Worm (Caenorhabditis elegans): ENCODE measurements around the gene pdfr-1.

The pdfr-1 gene

DNA sequence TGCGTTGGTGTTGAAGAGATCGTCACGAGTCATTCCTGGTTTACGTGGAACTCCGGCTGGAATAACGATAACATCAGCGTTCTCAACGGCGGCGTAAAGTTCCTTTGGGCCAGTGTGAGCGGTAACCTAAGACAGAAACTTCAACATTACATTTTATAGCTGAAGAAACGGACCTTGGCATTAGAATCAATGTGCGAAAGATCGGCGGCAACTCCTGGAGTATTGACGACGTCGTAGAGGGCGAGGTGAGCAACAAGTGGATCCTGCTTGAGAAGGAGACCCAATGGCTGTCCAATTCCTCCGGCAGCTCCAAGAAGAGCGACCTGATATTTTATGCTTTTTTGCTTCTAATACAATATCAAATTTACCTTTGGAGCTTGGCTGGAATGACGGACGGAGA, 44.2 kb downstream of the pdfr-1 start:
- TF ChIP-seq lin-26 (GFP tag; IDR thresholded peaks at IDR 0.05) (peak; percentile 56; the same call in 1 of the 2 replicates), B0035.1 (tag; optimal IDR thresholded peaks at IDR 0.05) (no peak), him-1 (tag; optimal IDR thresholded peaks at IDR 0.05) (no peak)

DNA sequence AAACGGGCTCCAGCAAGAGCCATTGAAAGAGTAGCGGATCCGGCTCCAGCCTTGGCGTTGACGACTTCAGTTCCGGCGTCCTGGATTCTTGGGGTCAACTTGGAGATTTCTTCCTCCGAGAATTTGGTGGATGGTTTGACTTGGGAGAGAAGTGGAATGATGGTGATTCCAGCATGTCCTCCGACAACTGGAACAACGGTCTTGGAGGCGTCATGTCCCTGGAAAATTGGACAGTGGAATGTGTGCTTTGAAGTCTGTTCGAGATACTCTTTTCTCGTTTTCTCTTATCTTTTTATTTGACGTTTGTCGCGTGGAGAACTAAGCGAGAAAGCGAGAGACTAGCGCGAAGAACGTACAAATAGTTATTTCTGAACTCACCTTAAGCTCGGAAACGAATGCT, 44.8 kb downstream of the pdfr-1 start:
- TF ChIP-seq bed-1 (GFP tag; IDR thresholded peaks at IDR 0.05) (no peak), zfh-2 (GFP tag; conservative IDR thresholded peaks at IDR 0.05) (0 out of 2 replicates have a peak, but pooled peaks have one; percentile 6), D2030.7 (GFP tag; IDR thresholded peaks at IDR 0.05) (no peak), fkh-3 (tag; optimal IDR thresholded peaks at IDR 0.05) (no peak), hlh-12 (tag; optimal IDR thresholded peaks at IDR 0.05) (no peak), mel-28 (tag; optimal IDR thresholded peaks at IDR 0.05; ENCODE audit: borderline replicate concordance) (no peak), nfya-2 (GFP tag; IDR thresholded peaks at IDR 0.05) (no peak), F33H1.4 (GFP tag; IDR thresholded peaks at IDR 0.05) (no peak), madf-6 (GFP tag; IDR thresholded peaks at IDR 0.05) (0 out of 2 replicates have a peak, but pooled peaks have one; percentile 10), madf-3 (GFP tag; IDR thresholded peaks at IDR 0.05) (no peak), ztf-28 (GFP tag; IDR thresholded peaks at IDR 0.05) (no peak), die-1 (tag; optimal IDR thresholded peaks at IDR 0.05) (no peak), chd-7 (tag; optimal IDR thresholded peaks at IDR 0.05) (no peak), ama-1 (optimal IDR thresholded peaks at IDR 0.05) (no peak), ama-1 (GFP tag; optimal IDR thresholded peaks at IDR 0.05) (no peak), Y53F4B.3 (GFP tag; IDR thresholded peaks at IDR 0.05) (no peak), B0261.1 (tag; optimal IDR thresholded peaks at IDR 0.05) (no peak), madf-8 (GFP tag; conservative IDR thresholded peaks at IDR 0.05) (no peak)

DNA sequence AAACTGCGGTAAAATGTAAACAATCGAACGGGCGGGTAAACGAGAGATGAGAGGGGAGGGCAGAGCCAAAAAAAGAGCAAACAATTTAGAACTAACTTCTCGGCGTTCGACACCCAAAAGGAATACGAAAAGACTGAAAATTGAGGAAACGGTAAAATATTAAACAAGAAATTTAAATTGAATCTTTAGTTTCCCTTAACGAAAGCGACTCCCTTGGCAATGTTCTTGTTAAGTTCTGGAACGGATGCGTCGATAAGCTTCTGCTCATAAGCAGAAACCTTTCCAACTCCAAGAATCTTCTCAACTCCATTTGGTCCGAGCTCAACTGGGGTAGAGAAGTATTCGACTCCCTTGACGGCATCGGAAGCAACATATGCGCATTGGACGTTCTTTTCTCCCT, 45.2 kb downstream of the pdfr-1 start:
- TF ChIP-seq let-607 (tag; optimal IDR thresholded peaks at IDR 0.05) (no peak), dpff-1 (tag; optimal IDR thresholded peaks at IDR 0.05) (no peak)

DNA sequence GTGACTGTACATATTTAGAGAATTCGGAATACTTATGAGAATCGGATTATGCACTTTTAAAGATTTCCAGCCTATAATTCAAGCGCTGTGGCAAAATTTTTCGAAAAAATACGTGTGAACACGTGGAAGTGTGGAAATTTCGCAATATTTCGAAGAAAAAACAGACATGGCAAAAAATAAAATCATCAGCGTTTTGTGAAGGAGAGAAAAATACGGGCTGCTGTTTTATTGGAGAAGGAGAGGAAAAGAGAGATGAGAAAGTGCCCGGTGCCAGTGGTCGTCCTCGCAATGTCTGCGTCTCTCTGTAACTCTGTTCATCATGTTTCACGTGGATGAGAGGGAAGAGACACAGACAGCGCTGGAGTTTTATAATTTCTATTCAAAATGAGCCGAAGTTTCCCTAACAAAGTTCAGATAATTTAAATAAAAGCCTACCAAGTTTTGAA, 45.8 kb downstream of the pdfr-1 start:
- TF ChIP-seq Y53F4B.3 (GFP tag; IDR thresholded peaks at IDR 0.05) (no peak), B0019.2 (GFP tag; conservative IDR thresholded peaks at IDR 0.05) (no peak), dox-1 (GFP tag; IDR thresholded peaks at IDR 0.05) (peak; percentile 72), nhr-27 (tag; optimal IDR thresholded peaks at IDR 0.05) (no peak), hlh-26 (GFP tag; conservative IDR thresholded peaks at IDR 0.05) (no peak), snpc-1.3 (tag; optimal IDR thresholded peaks at IDR 0.05; ENCODE audit: insufficient read depth) (peak; percentile 20), F10E7.11 (tag; optimal IDR thresholded peaks at IDR 0.05) (peak; percentile 74), egl-18 (GFP tag; IDR thresholded peaks at IDR 0.05) (no peak), lsl-1 (GFP tag; optimal IDR thresholded peaks at IDR 0.05) (peak; percentile 27), nhr-179 (tag; optimal IDR thresholded peaks at IDR 0.05) (no peak), aptf-3 (GFP tag; IDR thresholded peaks at IDR 0.05) (0 out of 2 replicates have a peak, but pooled peaks have one; percentile 56), nfyb-1 (GFP tag; IDR thresholded peaks at IDR 0.05) (peak; percentile 88), K11D2.4 (GFP tag; IDR thresholded peaks at IDR 0.05) (peak; percentile 79), mes-4 (tag; optimal IDR thresholded peaks at IDR 0.05) (no peak), Y56A3A.18 (GFP tag; IDR thresholded peaks at IDR 0.05) (peak; percentile 88), ceh-79 (tag; optimal IDR thresholded peaks at IDR 0.05) (peak; percentile 53), sea-2 (GFP tag; IDR thresholded peaks at IDR 0.05) (no peak), ztf-25 (GFP tag; IDR thresholded peaks at IDR 0.05) (no peak), D2030.7 (GFP tag; IDR thresholded peaks at IDR 0.05) (no peak), hmg-20 (GFP tag; IDR thresholded peaks at IDR 0.05) (no peak), madf-3 (GFP tag; IDR thresholded peaks at IDR 0.05) (peak; percentile 86), atf-7 (tag; optimal IDR thresholded peaks at IDR 0.05) (peak; percentile 44), rec-8 (tag; optimal IDR thresholded peaks at IDR 0.05) (peak in 1 of 2 experiments; percentile 59), F55B11.4 (tag; optimal IDR thresholded peaks at IDR 0.05; ENCODE audit: borderline replicate concordance, insufficient read depth) (no peak), gei-17 (GFP tag; optimal IDR thresholded peaks at IDR 0.05) (peak; percentile 56), mel-28 (tag; optimal IDR thresholded peaks at IDR 0.05; ENCODE audit: borderline replicate concordance) (no peak)

All from whole organism, young adult.